Fruit fly (Drosophila melanogaster) ovary, adult (tissue): ENCODE measurements around the gene ca.

Experiments
- CG17801 ChIP-seq: fragments of 200-800 bp; optimal IDR thresholded peaks from 2 replicates; lab custom pipeline; 2019; ENCODE audit warnings: missing biosample characterization, mild to moderate bottlenecking, missing genetic modification characterization, moderate library complexity; ENCODE audit not compliant: partially characterized antibody

The ca gene

DNA sequence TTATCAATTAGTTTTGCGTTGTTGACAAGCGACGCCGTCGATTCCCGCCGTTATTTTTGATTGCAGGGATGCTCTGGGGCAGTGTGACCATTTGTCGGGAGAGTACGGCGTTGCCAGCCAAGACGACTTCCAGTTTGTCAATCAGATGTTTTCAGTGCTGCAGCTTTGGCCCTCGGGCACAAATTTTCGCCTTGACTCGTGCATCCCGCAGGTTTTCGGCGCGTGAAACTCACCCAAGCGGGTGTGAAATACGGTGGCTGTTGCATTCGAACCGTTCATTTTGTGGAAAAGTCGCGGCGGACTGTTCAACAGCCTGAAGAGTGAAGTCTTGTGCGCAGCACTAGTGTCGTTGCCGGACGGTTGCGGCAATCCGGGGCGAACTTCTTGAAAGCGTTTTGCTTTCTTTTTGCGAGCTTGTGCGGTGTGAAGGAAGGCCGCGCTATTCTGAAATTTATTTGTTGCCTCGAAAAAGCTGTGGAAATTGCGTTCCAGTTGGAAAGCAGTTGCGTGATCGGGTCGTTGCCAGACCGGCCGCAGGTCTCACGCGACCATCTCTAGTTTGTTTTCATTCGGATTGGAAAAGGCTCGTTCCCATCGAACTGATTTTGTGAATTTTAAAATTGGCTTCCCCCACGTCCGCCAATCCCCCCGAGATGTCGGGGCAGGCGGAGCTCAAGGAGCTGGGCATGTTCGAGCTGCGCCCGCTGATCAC, at the start of gene ca, which contains the start of gene ncd:
Gene ca (plus strand): TSS at position 130 of the 712 bp plus-strand sequence.
Gene ncd (minus strand): TSS at position 446 of the 712 bp plus-strand sequence.
- no peak for TF ChIP-seq CG17801

DNA sequence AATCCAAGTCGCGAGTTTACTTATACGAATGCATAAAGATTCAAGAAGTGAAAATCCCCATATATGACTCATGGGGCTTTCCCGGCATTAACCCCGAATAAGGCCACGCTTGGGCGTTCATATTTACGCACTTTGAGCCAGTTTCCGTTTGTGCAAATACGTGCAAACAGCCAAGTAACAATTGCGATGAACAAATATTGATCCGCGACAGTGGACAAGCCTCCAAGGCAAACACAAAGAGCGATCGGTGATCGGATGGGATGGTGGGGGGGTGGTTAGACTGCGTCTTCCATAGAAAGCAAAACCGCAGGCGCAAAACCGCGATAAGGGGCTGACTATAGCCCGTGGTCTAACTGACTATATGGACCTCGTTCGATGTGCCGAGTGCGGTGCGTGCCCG, 49.4 kb upstream of the ca start:
- TF ChIP-seq CG17801, result no peak

DNA sequence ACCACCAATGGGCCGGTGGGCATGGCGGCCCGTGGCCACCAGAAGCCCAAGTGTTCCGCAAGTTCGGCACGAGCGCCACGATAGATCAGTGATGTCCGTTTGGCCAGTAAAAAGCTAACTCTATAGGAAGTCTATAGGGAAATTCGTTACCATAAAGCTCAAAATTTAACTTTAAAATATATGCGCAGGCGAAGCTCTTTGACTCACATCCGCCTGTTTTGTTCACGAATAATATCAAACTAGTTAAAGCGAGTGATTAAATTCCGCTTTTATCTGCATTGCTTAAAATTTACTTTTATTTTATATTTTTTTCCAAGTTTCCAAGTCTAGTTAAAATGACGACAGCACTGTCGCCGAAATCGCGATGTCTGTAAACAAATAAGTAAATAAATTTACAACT, 48.9 kb upstream of the ca start:
- no peak for TF ChIP-seq CG17801

DNA sequence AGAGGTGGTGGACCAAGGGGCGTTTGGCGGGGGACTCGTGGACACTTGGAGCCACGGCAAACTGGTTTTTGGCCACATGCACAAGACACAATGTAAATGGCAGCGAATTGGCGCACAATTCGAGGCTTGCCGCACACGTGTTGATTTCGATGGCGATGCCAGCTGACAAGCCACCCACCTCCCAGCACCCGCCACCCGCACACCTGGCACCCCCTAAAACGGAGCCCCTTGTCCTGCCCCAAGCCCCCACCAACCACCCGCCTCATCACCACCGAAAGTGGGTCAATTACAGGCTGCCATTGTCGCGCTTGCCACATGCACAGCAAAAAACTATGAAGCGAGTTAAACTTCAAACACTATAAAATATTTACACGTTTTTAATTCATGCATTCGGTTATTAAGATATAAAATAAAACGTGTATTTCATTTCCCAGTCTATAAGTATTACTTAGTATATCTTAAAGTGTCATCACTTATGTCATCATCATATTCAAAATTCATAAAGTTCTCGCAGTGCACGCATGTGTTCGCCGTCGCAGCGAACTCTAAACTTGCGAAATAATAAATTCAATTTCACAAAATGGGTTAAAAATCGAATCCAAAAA, 48.4 kb upstream of the ca start:
- no peak for TF ChIP-seq CG17801

DNA sequence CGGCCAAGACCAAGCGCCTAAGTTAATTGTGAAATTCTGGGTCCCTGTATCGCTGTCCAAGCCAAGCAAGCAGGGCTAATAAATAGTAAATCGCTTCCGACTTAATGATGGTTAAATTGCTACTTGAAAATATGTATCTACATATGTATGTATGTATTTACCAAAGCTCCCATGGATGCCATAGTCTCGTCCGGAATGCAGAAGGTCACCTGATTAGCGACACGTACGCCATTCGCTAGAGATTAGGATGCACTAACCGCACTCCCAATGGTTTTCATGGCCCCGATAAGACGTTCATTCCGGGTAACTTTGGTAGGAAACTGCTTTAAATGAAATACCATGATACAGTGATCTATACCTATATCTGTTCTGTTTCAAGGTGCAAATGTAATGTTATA, 47.9 kb upstream of the ca start:
- TF ChIP-seq CG17801, result no peak

DNA sequence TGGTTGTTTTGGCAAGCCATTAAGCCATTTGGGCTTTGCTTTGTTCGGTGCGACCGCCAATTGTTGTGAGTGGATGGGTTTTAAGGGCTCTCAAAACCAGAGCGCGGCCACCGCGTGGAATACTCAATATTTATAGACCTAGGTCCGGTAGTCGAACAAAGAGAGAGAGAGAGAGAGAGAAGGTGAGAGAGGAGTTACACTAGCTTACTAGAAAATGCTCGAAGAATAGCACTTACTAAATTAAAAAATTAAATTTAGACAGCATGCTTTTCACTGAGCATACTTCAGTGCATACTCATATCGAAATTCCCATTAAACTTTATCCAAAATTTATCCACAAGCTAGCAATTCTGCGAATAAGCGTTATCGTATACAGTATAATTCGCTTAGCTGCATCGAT, 46.6 kb upstream of the ca start:
- TF ChIP-seq CG17801, result no peak

DNA sequence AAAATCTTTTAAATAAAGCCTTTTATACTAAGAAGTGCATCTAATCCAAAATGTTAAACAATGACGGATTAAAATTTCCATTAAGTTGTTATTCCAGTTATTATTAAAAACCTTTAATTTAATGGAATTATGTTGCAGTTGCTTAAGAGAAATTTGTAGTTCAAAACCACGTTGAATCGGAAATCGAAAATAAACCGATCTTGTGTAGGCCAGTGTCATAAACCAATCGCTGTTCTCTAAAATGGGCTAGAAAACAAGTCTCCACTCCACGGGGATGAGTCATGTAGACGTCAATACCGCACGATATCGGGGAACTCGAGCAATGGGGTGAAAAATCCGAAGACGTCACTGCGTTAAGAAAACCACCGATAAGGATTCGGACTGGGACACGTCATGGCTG, 45.0 kb upstream of the ca start:
- no peak for TF ChIP-seq CG17801

DNA sequence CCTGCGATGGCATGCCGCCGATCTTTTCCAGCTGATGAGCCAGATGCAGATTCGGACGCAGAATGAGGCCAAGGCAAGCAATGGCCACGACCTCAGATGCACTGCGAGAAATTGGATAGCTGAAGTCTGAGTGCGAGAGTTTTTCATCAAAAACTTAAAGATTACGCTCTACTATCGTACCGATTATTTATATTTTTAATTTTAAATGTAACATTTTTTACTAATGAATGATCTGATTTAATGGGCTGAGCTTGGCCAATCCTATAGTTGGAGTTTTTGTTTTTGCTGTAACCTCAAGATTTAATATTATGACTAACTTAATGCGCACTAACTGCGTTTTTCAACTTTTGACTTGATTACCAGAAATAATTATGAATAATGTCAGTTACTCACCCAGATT, 44.3 kb upstream of the ca start:
- no peak for TF ChIP-seq CG17801

DNA sequence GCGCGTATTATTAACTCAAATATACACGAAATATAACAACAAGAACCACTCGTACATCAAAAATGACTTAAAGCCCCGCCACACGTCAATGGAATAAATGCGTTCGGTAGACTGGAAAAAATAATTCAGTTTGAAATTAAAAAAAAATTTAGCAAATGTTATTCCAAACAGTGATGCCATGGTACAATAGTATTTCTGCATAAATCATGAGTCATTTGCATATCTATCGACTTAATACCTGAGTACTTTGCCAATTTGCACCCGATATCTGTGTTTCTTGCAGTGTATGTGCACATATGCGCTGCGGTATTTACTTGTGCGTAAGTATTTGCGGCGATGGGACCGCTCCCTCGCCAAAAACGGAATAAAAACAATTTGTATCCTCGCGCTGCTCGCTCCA, 43.5 kb upstream of the ca start:
- TF ChIP-seq CG17801, result peak; percentile 52

DNA sequence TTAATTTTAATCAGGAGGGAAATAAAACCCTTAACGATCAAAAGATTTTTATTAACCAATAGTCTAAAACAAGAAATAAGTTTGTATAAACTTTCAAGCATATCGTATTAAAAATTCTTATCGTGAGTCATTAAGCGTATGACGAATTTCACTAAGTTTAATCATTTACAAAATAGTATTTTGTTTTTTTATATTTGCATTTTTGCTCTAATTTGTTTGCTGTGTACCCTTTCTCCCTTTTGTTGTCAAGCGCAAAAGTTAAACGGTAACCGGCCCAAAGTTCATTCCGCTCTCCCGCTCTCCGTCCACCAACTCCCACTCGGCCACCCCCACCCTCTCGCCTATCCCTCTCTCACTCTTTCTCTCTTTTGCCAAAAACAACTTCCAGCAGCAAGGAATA, 42.8 kb upstream of the ca start:
- no peak for TF ChIP-seq CG17801

DNA sequence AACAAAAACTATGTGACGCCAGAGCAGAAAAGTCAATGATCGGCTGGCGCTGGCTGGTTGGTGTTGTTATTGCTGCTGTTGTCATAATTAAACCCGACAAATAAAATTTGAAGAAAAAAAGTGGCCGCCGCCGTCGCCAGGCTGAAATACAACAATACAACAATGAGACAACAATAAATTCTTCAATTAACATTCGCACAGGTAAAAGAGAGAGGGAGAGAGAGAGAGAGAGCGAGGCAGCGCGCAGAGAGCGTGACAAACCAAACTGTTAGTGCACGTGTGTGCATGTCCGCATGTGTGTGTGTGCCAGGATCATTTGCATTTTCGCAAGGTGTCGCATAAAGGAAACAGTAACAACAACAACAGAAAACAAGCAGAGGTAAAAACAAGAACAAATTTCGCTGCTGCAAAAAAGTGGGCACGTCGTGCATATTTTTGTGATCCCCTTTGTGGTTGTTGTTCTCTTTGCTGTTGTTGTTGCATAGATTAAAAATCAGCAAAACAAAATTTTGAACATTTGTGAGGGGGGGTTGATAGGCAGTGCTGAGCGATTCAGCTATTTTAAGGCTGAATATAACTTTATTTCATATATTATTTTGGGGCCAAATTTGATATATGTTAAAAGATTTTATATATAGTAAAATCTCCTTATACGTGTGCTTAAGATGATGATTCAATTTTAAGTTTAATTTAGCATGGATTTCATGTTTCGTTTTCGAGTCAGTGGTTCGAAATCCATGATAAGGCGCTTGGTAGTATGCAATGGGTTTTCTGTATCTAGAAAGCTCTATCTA, 42.2 kb upstream of the ca start:
- TF ChIP-seq CG17801, result no peak

DNA sequence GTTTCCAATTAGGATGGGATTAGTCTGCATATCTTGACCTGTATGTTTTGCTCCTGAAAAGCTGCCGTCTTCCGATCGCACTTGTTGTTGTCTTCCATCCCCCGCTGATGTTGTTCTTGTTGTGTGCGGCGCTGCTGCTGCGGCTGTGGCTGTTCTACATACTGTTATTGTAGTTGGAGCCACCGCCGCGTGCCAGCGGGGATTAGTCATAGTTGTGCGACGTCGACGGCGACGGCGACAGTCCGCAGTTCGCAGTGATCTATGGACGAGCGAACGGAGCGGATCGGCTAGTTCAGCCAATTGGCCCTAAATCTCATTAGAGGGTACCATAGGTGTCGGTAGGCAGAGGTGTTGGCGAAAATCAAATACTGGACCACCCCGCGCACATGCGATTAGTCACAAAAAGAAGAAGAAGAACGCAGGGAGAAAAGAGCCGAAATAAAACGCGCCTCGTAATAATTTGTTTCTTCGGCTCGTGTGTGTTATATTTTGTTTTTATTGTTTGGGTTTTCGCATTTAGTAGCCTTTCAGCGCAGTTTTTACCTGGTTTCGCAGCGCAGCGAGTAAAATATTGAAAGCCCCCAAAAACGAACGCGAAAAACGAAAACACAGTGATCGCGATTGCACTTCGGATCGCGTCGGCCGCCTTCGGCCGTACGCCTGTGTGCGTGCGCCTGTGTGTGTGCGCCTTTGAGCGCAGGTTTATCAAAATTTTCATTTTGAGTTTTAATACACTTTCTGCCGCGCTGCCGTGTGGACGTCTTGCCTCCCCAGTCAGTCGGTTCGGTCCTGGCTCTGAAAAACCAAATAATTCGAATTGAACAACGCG, 41.1 kb upstream of the ca start, which contains the start of gene kay:
Gene kay (plus strand): TSS at position 729 of the 829 bp plus-strand sequence.
- TF ChIP-seq CG17801, result no peak

DNA sequence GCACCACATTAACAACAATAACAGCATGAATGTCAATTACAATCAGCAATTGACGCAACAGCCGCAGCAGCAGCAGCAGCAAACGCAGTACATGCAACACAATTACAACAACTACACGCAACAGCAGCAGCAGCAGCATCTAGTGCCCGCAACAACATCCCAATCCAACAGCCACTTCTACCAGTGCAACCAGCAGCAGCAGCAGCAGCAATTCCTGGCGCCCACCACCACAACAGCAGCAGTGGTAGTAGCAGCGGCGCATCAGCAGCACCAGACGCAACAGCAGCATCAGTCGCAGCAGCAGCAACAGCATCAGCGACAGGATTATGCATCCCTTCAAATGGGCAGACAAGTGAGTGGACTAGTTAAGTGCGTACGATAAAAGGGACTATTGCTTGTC, 39.4 kb upstream of the ca start:
- no peak for TF ChIP-seq CG17801

DNA sequence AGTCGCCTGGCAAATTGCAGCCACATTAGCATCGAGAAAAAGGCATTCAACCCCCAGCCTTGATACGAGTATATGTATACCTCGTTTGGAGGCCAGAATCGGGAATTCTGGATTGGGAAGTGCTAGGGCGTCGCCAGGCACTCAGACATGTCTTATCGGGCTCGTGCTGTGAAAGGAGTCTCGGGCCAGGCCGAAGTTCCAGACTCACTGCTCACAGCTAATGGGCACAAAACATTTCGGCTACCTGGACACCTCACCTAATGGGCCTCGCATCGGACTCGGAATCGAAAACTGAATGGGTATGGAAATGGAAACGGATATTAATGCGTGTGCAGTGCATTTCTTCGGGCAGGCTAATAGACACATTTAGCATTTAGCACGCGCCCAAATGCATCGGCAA, 35.7 kb upstream of the ca start:
- no peak for TF ChIP-seq CG17801

DNA sequence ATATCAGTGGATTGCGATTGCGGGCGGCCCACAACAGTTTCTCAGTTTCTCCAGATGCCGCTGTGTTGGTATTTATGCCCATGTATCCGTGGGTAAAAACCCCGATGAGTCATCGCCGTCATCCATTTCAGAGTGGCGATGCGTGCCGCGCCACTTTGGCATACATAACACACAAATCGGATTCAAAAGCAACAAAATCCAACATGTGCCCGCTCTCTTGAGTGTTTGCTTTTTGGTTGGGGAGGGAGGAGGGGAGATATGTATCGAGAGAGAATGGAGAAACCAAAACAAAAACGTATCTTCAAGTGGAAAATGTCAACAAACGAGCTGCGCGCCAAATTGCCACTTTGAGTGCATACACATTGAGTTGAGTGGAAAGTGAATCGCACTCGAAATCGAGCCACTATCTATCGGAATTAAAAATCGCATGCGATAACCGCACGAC, 34.9 kb upstream of the ca start:
- no peak for TF ChIP-seq CG17801

DNA sequence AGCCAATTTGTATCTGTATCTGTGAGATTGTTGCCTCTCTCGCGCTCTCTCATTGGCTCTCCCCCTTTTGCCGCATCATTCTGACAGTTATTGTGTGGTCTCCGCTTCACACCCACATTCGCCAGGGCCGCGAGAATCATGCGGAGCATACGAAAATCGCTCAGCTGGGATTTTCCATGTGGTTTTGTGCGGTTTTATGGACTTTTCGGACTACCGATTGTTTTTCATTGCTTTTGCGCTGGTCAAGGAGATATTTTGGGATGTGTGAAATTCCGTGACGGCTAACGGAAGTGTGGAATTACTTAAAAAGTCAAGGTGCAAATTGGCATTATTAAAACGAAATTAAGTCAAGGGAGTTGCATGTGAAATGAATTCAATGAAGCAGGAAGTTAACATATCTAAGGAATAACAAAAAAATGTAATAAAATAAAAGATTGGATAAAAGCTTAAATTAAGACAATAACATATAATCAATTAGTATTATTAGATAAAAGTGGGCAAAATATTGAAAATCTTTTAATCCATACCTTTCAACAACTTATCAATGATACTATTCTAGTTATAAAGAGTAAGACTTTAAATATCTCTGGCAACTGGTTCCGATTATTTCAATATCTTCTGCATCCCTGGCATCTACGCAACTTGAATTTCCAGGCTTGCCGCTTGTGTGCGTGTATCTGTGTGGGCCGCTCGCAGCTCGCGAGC, 34.4 kb upstream of the ca start:
- TF ChIP-seq CG17801, result no peak
